Fruit fly (Drosophila melanogaster): ENCODE results near the gene ry.

dm6 chr3R:13073174-13073573 lies 40.8 kb downstream of the ry start:
- TF ChIP-seq CG4496 (GFP tag; IDR thresholded peaks at IDR 0.05) (no peak), CG8159 (tag; optimal IDR thresholded peaks at IDR 0.05) (no peak), CG10348 (GFP tag; IDR thresholded peaks at IDR 0.05) (no peak), CG14655 (GFP tag; optimal IDR thresholded peaks at IDR 0.05) (no peak), Snoo (tag; optimal IDR thresholded peaks at IDR 0.05) (no peak), rn (GFP tag; IDR thresholded peaks at IDR 0.05) (no peak), Pif1B (GFP tag; optimal IDR thresholded peaks at IDR 0.05) (no peak), CG15710 (tag; optimal IDR thresholded peaks at IDR 0.05) (no peak)

Data from whole organism, pupa.